Worm (Caenorhabditis elegans) whole organism, L3 larva: ENCODE measurements around the gene lin-1.

Experiments
- fkh-2 ChIP-seq: fragments of 150-350 bp; optimal IDR thresholded peaks from 2 replicates; lab custom pipeline; 2014; ENCODE audit warnings: missing biosample characterization, missing genetic modification reagents, missing genetic modification characterization
- sea-2 ChIP-seq: fragments of 150-350 bp; sonication (generic microtip); optimal IDR thresholded peaks from 4 replicates; lab custom pipeline; 2014; ENCODE audit warnings: missing biosample characterization, missing genetic modification reagents, missing genetic modification characterization

DNA sequence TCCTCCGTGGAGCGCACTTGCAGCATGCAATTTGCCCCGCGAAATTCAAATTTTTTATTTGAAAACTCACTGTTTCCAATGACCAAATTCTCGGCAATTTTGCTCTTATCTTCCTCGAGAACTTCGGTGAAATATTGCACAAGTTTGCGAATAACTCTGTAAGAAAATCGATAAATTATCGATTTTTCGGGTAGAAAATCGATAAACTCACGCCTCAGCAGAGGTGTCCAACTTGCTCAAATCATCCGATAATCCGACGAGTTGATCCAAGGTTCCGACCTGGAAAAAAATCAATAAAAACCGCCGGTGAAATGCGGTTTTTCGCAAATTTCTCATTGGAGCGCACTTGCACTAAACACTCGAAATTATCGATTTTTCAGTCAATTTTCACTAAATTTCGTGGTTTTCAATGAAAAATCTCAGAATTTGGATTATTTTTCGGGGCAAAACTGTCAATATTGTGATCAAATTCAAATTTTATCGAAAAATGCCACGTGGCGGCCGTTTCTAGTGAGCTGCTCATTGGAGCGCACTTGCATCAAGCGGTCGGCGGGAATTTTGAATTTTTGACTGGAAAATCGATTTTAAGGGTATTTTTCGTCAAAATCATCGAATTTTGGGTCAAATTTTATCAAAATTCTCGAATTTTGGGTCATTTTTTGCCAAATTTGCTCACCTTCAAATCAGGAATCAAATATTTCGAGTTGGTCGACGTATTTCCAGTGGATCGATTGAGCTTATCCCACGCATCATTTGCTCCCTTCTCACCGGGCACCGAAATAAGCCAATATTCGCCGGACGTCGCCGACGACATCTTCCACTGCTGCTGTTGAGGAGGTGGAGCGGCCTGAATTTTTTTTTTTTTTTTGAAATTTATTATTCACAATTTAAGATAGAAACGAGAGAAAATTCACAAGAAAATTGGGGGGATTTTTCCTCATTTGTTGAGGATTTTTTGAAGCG, 13.9 kb upstream of the lin-1 start, which contains the start of gene vha-11:
- TF ChIP-seq sea-2 (GFP tag; lab: Kevin White, UChicago) (no peak), fkh-2 (no peak)
